Worm (Caenorhabditis elegans) whole organism, dauer: Measurements from ENCODE around the gene C08F8.2.
"Not testable (repeated sequence)": the region's sequence is repeated elsewhere in the genome, so short reads cannot be mapped to it uniquely, and the experiment has no call there.

Source experiments
- unc-62 ChIP-seq: sonication (generic microtip); optimal IDR thresholded peaks from 2 replicates; lab custom pipeline; 2017; ENCODE audit warnings: missing biosample characterization, missing genetic modification reagents, missing genetic modification characterization

C08F8.2 gene

ce11 chrIV:11142314-11143227 is 8.2 kb upstream of the C08F8.2 start, which contains the start of gene skih-2:
Gene skih-2 (minus strand): TSS chrIV:11142364.
- TF ChIP-seq unc-62, result no peak

- no peak for TF ChIP-seq unc-62
Observed at ce11 chrIV:11143228-11143444, 7.7 kb upstream of the C08F8.2 start, which contains the start of gene F01G4.4. Gene F01G4.4 (plus strand): TSS chrIV:11143345.

ce11 chrIV:11145929-11146339 is 4.9 kb upstream of the C08F8.2 start:
- TF ChIP-seq unc-62, result no peak

- no peak for TF ChIP-seq unc-62
Observed at ce11 chrIV:11146492-11146891, 4.3 kb upstream of the C08F8.2 start.

- TF ChIP-seq unc-62, result no peak
Observed at ce11 chrIV:11146962-11147470, 3.8 kb upstream of the C08F8.2 start, which contains the start of gene pigq-1. Gene pigq-1 (minus strand): TSS chrIV:11147247.

- TF ChIP-seq unc-62, result no peak
Observed at ce11 chrIV:11148788-11149366, 1.9 kb upstream of the C08F8.2 start.

- peak; percentile 13 for TF ChIP-seq unc-62
Observed at ce11 chrIV:11149454-11150163, 1.2 kb upstream of the C08F8.2 start, which contains the start of the genes F01G4.6 and pfd-1. Gene F01G4.6 (minus strand): TSS chrIV:11149504. Gene pfd-1 (plus strand): TSS chrIV:11150113.

ce11 chrIV:11154425-11155114 is 3.8 kb downstream of the C08F8.2 start, which contains the start of gene C08F8.3:
Gene C08F8.3 (plus strand): TSS chrIV:11155044.
- not testable (repeated sequence) for TF ChIP-seq unc-62

ce11 chrIV:11156526-11156925 is 5.7 kb downstream of the C08F8.2 start:
- no peak for TF ChIP-seq unc-62

ce11 chrIV:11159886-11160285 is 9.1 kb downstream of the C08F8.2 start, which contains the start of gene mboa-4:
Gene mboa-4 (minus strand): TSS chrIV:11159986.
- no peak for TF ChIP-seq unc-62

ce11 chrIV:11160707-11161106 is 9.9 kb downstream of the C08F8.2 start, which contains the start of gene C08F8.15:
Gene C08F8.15 (minus strand): TSS chrIV:11160807.
- no peak for TF ChIP-seq unc-62

ce11 chrIV:11162451-11162850 is 11.7 kb downstream of the C08F8.2 start, which contains the start of gene fbxb-9:
Gene fbxb-9 (minus strand): TSS chrIV:11162551.
- TF ChIP-seq unc-62, result no peak

ce11 chrIV:11164831-11165230 is 14.0 kb downstream of the C08F8.2 start, which contains the start of gene C08F8.6:
Gene C08F8.6 (minus strand): TSS chrIV:11164931.
- TF ChIP-seq unc-62, result no peak

ce11 chrIV:11169652-11170051 is 18.9 kb downstream of the C08F8.2 start, which contains the start of gene nhr-67:
Gene nhr-67 (plus strand): TSS chrIV:11169748.
- TF ChIP-seq unc-62, result no peak

- TF ChIP-seq unc-62, result no peak
Observed at ce11 chrIV:11174772-11175171, 24.0 kb downstream of the C08F8.2 start.

- TF ChIP-seq unc-62, result no peak
Observed at ce11 chrIV:11176967-11177366, 26.2 kb downstream of the C08F8.2 start, which contains the start of gene rap-3. Gene rap-3 (plus strand): TSS chrIV:11177267.
